Fruit fly (Drosophila melanogaster) whole organism, embryonic: Measurements from ENCODE around the gene Jhbp2.

Experiments used
- BEAF-32 ChIP-seq: fragments of 200-800 bp; sonication (Bioruptor generic); optimal IDR thresholded peaks from 3 replicates; lab custom pipeline; 2017; ENCODE audit warnings: missing biosample characterization, missing genetic modification characterization, mild to moderate bottlenecking, moderate library complexity, missing genetic modification reagents
- Bgb ChIP-seq: fragments of 200-800 bp; sonication (Bioruptor generic); IDR thresholded peaks from 2 replicates; pipeline ENCODE4 v1.3.6; 2022; ENCODE audit warnings: missing biosample characterization, missing genetic modification characterization; ENCODE audit not compliant: partially characterized antibody
- Bteb2 ChIP-seq: fragments of 200-800 bp; sonication (Bioruptor generic); optimal IDR thresholded peaks from 2 replicates; lab custom pipeline; 2016; ENCODE audit warnings: missing biosample characterization, missing genetic modification characterization
- CG11560 ChIP-seq: fragments of 200-800 bp; sonication (Bioruptor generic); IDR thresholded peaks from 3 replicates; pipeline ENCODE4 v1.3.6; 2022; ENCODE audit warnings: missing biosample characterization, missing genetic modification characterization
- CG11695 ChIP-seq: fragments of 200-800 bp; sonication (Bioruptor generic); IDR thresholded peaks from 3 replicates; pipeline ENCODE4 v1.3.6; 2022; ENCODE audit warnings: missing biosample characterization, missing genetic modification characterization
- CG12155 ChIP-seq: fragments of 200-800 bp; sonication (Bioruptor generic); optimal IDR thresholded peaks from 3 replicates; lab custom pipeline; 2016; ENCODE audit warnings: missing biosample characterization, missing genetic modification characterization
- CG12219 ChIP-seq: fragments of 200-800 bp; sonication (Bioruptor generic); optimal IDR thresholded peaks from 3 replicates; lab custom pipeline; 2018; ENCODE audit warnings: missing biosample characterization, mild to moderate bottlenecking, missing genetic modification characterization
- CG12299 ChIP-seq: fragments of 200-800 bp; sonication (Bioruptor generic); optimal IDR thresholded peaks from 2 replicates; lab custom pipeline; 2018; ENCODE audit warnings: missing biosample characterization, mild to moderate bottlenecking, missing genetic modification characterization
- CG13296 ChIP-seq: fragments of 200-800 bp; sonication (Bioruptor generic); optimal IDR thresholded peaks from 3 replicates; lab custom pipeline; 2018; ENCODE audit warnings: missing biosample characterization, mild to moderate bottlenecking, missing genetic modification characterization
- CG14014 ChIP-seq: fragments of 200-800 bp; sonication (Bioruptor generic); IDR thresholded peaks from 2 replicates; pipeline ENCODE4 v1.3.6; 2022; ENCODE audit warnings: missing biosample characterization, missing genetic modification characterization
- CG15479 ChIP-seq: fragments of 200-800 bp; sonication (Bioruptor generic); optimal IDR thresholded peaks from 3 replicates; lab custom pipeline; 2019; ENCODE audit warnings: missing biosample characterization, mild to moderate bottlenecking, missing genetic modification characterization, moderate library complexity
- CG15696 ChIP-seq: fragments of 200-800 bp; sonication (Bioruptor generic); optimal IDR thresholded peaks from 2 replicates; lab custom pipeline; 2019; ENCODE audit warnings: missing biosample characterization, mild to moderate bottlenecking, missing genetic modification characterization, moderate library complexity
- CG1603 ChIP-seq: fragments of 200-800 bp; sonication (Bioruptor generic); optimal IDR thresholded peaks from 2 replicates; lab custom pipeline; 2019; ENCODE audit warnings: missing biosample characterization, mild to moderate bottlenecking, missing genetic modification characterization, moderate library complexity
- CG18476 ChIP-seq: fragments of 200-800 bp; sonication (Bioruptor generic); optimal IDR thresholded peaks from 2 replicates; lab custom pipeline; 2016; ENCODE audit warnings: missing biosample characterization, mild to moderate bottlenecking, missing genetic modification characterization
- CG2199 ChIP-seq: fragments of 200-800 bp; sonication (Bioruptor generic); IDR thresholded peaks from 3 replicates; pipeline ENCODE4 v1.3.6; 2022; ENCODE audit warnings: missing biosample characterization, missing genetic modification characterization
- CG2875 ChIP-seq: fragments of 200-800 bp; sonication (Bioruptor generic); optimal IDR thresholded peaks from 2 replicates; lab custom pipeline; 2017; ENCODE audit warnings: missing biosample characterization, mild to moderate bottlenecking, missing genetic modification characterization, missing genetic modification reagents
- CG32767 ChIP-seq: fragments of 200-800 bp; sonication (Bioruptor generic); IDR thresholded peaks from 2 replicates; pipeline ENCODE4 v1.3.6; 2022; ENCODE audit warnings: missing biosample characterization, missing genetic modification characterization
- CG3281 ChIP-seq: fragments of 200-800 bp; sonication (Bioruptor generic); optimal IDR thresholded peaks from 3 replicates; lab custom pipeline; 2017; ENCODE audit warnings: missing biosample characterization, mild to moderate bottlenecking, missing genetic modification characterization
- CG6689 ChIP-seq: fragments of 200-800 bp; sonication (Bioruptor generic); IDR thresholded peaks from 2 replicates; pipeline ENCODE4 v1.3.6; 2022; ENCODE audit warnings: missing biosample characterization, missing genetic modification characterization
- CG6765 ChIP-seq: fragments of 200-800 bp; sonication (Bioruptor generic); optimal IDR thresholded peaks from 3 replicates; lab custom pipeline; 2017; ENCODE audit warnings: missing biosample characterization, mild to moderate bottlenecking, missing genetic modification characterization
- CG7928 ChIP-seq: fragments of 200-800 bp; sonication (Bioruptor generic); optimal IDR thresholded peaks from 2 replicates; lab custom pipeline; 2017; ENCODE audit warnings: missing biosample characterization, mild to moderate bottlenecking, missing genetic modification characterization
- D19B ChIP-seq: fragments of 200-800 bp; sonication (Bioruptor generic); optimal IDR thresholded peaks from 2 replicates; lab custom pipeline; 2017; ENCODE audit warnings: missing biosample characterization, mild to moderate bottlenecking, missing genetic modification characterization
- Dek ChIP-seq: fragments of 200-800 bp; sonication (Bioruptor generic); optimal IDR thresholded peaks from 3 replicates; lab custom pipeline; 2019; ENCODE audit warnings: missing biosample characterization, mild to moderate bottlenecking, missing genetic modification characterization, moderate library complexity
- H2.0 ChIP-seq: fragments of 200-800 bp; sonication (Bioruptor generic); IDR thresholded peaks from 2 replicates; pipeline ENCODE4 v1.3.6; 2022; ENCODE audit warnings: missing biosample characterization, missing genetic modification characterization
- Hr3 ChIP-seq: fragments of 200-800 bp; sonication (Bioruptor generic); optimal IDR thresholded peaks from 3 replicates; lab custom pipeline; 2016; ENCODE audit warnings: missing biosample characterization, missing genetic modification characterization
- Hr51 ChIP-seq, 2 experiments: fragments of 200-800 bp; sonication (Bioruptor generic); optimal IDR thresholded peaks; 2 replicates in 1 of 2; 3 replicates in 1 of 2; lab custom pipeline; 2016 to 2018; ENCODE audit warnings: missing biosample characterization in 2 of 2, missing genetic modification characterization in 2 of 2, mild to moderate bottlenecking in 1 of 2, moderate library complexity in 1 of 2
- Meics ChIP-seq: fragments of 200-800 bp; sonication (Bioruptor generic); optimal IDR thresholded peaks from 2 replicates; lab custom pipeline; 2017; ENCODE audit warnings: missing biosample characterization, mild to moderate bottlenecking, missing genetic modification characterization
- Mes4 ChIP-seq: fragments of 200-800 bp; sonication (Bioruptor generic); optimal IDR thresholded peaks from 2 replicates; lab custom pipeline; 2016; ENCODE audit warnings: missing biosample characterization, missing genetic modification characterization
- NC2α ChIP-seq: fragments of 200-800 bp; sonication (Bioruptor generic); optimal IDR thresholded peaks from 2 replicates; lab custom pipeline; 2016; ENCODE audit warnings: missing biosample characterization, missing genetic modification characterization
- NC2β ChIP-seq: fragments of 200-800 bp; sonication (Bioruptor generic); optimal IDR thresholded peaks from 2 replicates; lab custom pipeline; 2016; ENCODE audit warnings: missing biosample characterization, missing genetic modification characterization
- Ravus ChIP-seq: fragments of 200-800 bp; sonication (Bioruptor generic); IDR thresholded peaks from 2 replicates; pipeline ENCODE4 v1.3.6; 2022; ENCODE audit warnings: missing biosample characterization, missing genetic modification characterization
- Side ChIP-seq: fragments of 200-800 bp; sonication (Bioruptor generic); optimal IDR thresholded peaks from 2 replicates; lab custom pipeline; 2016; ENCODE audit warnings: missing biosample characterization, missing genetic modification characterization
- bowl ChIP-seq: fragments of 200-800 bp; sonication (Bioruptor generic); IDR thresholded peaks from 2 replicates; pipeline ENCODE4 v1.3.6; 2022; ENCODE audit warnings: missing biosample characterization, missing genetic modification characterization
- cas ChIP-seq: fragments of 200-800 bp; sonication (Bioruptor generic); IDR thresholded peaks from 2 replicates; pipeline ENCODE4 v1.3.6; 2022; ENCODE audit warnings: missing biosample characterization, missing genetic modification characterization
- chinmo ChIP-seq: fragments of 200-800 bp; sonication (Bioruptor generic); IDR thresholded peaks from 4 replicates; pipeline ENCODE4 v1.3.6; 2022; ENCODE audit warnings: missing biosample characterization, missing genetic modification characterization; ENCODE audit not compliant: partially characterized antibody
- croc ChIP-seq: fragments of 200-800 bp; sonication (Bioruptor generic); conservative IDR thresholded peaks from 3 replicates; pipeline ENCODE4 v1.3.6; 2022; ENCODE audit warnings: missing biosample characterization, missing genetic modification characterization
- exex ChIP-seq: fragments of 200-800 bp; sonication (Bioruptor generic); optimal IDR thresholded peaks from 4 replicates; lab custom pipeline; 2018; ENCODE audit warnings: missing biosample characterization, mild to moderate bottlenecking, missing genetic modification characterization, moderate library complexity
- gsb ChIP-seq: fragments of 200-800 bp; sonication (Bioruptor generic); IDR thresholded peaks from 2 replicates; pipeline ENCODE4 v1.3.6; 2022; ENCODE audit warnings: missing biosample characterization, missing genetic modification characterization
- hb ChIP-seq: fragments of 200-800 bp; sonication (Bioruptor generic); IDR thresholded peaks from 3 replicates; pipeline ENCODE4 v1.3.6; 2022; ENCODE audit warnings: missing biosample characterization, missing genetic modification characterization; ENCODE audit not compliant: partially characterized antibody
- jing ChIP-seq: fragments of 200-800 bp; sonication (Bioruptor generic); optimal IDR thresholded peaks from 2 replicates; lab custom pipeline; 2018; ENCODE audit warnings: missing biosample characterization, mild to moderate bottlenecking, missing genetic modification characterization
- klu ChIP-seq: fragments of 200-800 bp; sonication (Bioruptor generic); IDR thresholded peaks from 2 replicates; pipeline ENCODE4 v1.3.6; 2022; ENCODE audit warnings: missing biosample characterization, missing genetic modification characterization
- knrl ChIP-seq: fragments of 200-800 bp; sonication (Bioruptor generic); IDR thresholded peaks from 3 replicates; pipeline ENCODE4 v1.3.6; 2022; ENCODE audit warnings: missing biosample characterization, missing genetic modification characterization; ENCODE audit not compliant: partially characterized antibody
- mam ChIP-seq: fragments of 200-800 bp; sonication (Bioruptor generic); optimal IDR thresholded peaks from 3 replicates; lab custom pipeline; 2016; ENCODE audit warnings: missing biosample characterization, missing genetic modification characterization
- otp ChIP-seq: fragments of 200-800 bp; sonication (Bioruptor generic); IDR thresholded peaks from 3 replicates; pipeline ENCODE4, ENCODE4 v1.3.6; 2022; ENCODE audit warnings: missing biosample characterization, missing genetic modification characterization
- psq ChIP-seq: fragments of 200-800 bp; sonication (Bioruptor generic); optimal IDR thresholded peaks from 2 replicates; lab custom pipeline; 2017; ENCODE audit warnings: missing biosample characterization, missing genetic modification characterization
- tin ChIP-seq: fragments of 200-800 bp; sonication (Bioruptor generic); optimal IDR thresholded peaks from 3 replicates; lab custom pipeline; 2016; ENCODE audit warnings: missing biosample characterization, missing genetic modification characterization
- trh ChIP-seq: fragments of 200-800 bp; sonication (Bioruptor generic); optimal IDR thresholded peaks from 2 replicates; lab custom pipeline; 2016; ENCODE audit warnings: missing biosample characterization, missing genetic modification characterization
- ttk ChIP-seq: fragments of 200-800 bp; sonication (Bioruptor generic); IDR thresholded peaks from 2 replicates; pipeline ENCODE4 v2.1.2; 2022; ENCODE audit warnings: missing biosample characterization, missing genetic modification characterization
- vvl ChIP-seq: fragments of 200-800 bp; sonication (Bioruptor generic); IDR thresholded peaks from 2 replicates; pipeline ENCODE4 v1.3.6; 2022; ENCODE audit warnings: missing biosample characterization, missing genetic modification characterization
- wor ChIP-seq: fragments of 200-800 bp; sonication (Bioruptor generic); IDR thresholded peaks from 2 replicates; pipeline ENCODE4 v1.3.6; 2022; ENCODE audit warnings: missing biosample characterization, missing genetic modification characterization
- z ChIP-seq: fragments of 200-800 bp; sonication (Bioruptor generic); IDR thresholded peaks from 3 replicates; pipeline ENCODE4 v1.3.6; 2022; ENCODE audit warnings: missing biosample characterization, missing genetic modification characterization

The Jhbp2 gene

dm6 chr3R:4910365-4910810, 50.8 kb downstream of the Jhbp2 start, which contains the start of gene Cdep (continued):
- peak; percentile 95 for TF ChIP-seq knrl
- no peak for TF ChIP-seq Ravus (GFP tag; lab: Robert Waterston, UW)
- peak; percentile 56 for TF ChIP-seq CG1603 (tag; lab: Kevin White, UChicago)
- no peak for TF ChIP-seq NC2α (GFP tag; lab: Kevin White, UChicago)
- TF ChIP-seq z (GFP tag; lab: Robert Waterston, UW), result no peak
- TF ChIP-seq CG2199 (GFP tag; lab: Robert Waterston, UW), result peak; percentile 90; the same call in 2 of the 3 replicates
- TF ChIP-seq exex (tag; lab: Kevin White, UChicago), result peak; percentile 3
- TF ChIP-seq chinmo, result peak; percentile 93
- TF ChIP-seq BEAF-32 (GFP tag; lab: Kevin White, UChicago), result peak; percentile 91
- no peak for TF ChIP-seq klu (GFP tag; lab: Robert Waterston, UW)
- 0 out of 3 replicates have a peak, but pooled peaks have one; percentile 31 for TF ChIP-seq otp
- no peak for TF ChIP-seq wor (GFP tag; lab: Robert Waterston, UW)
- peak; percentile 6 for TF ChIP-seq NC2β (GFP tag; lab: Kevin White, UChicago)
- no peak for TF ChIP-seq CG15696 (tag; lab: Kevin White, UChicago)
- TF ChIP-seq Mes4, result no peak
- TF ChIP-seq CG18476 (GFP tag; lab: Kevin White, UChicago), result peak; percentile 53
- TF ChIP-seq CG13296 (GFP tag; lab: Kevin White, UChicago), result peak; percentile 63
- TF ChIP-seq Dek, result peak; percentile 40
- TF ChIP-seq CG6765 (GFP tag; lab: Kevin White, UChicago), result peak; percentile 60
- peak; percentile 3 for TF ChIP-seq mam
- no peak for TF ChIP-seq D19B (GFP tag; lab: Kevin White, UChicago)
- no peak for TF ChIP-seq CG15479
- peak; percentile 51 for TF ChIP-seq Side (GFP tag; lab: Kevin White, UChicago)
- TF ChIP-seq psq, result no peak
- TF ChIP-seq Bgb (GFP tag; lab: Robert Waterston, UW), result peak; percentile 95
- TF ChIP-seq CG12299 (tag; lab: Kevin White, UChicago), result peak; percentile 59
- no peak for TF ChIP-seq bowl (GFP tag; lab: Robert Waterston, UW)
- TF ChIP-seq trh (GFP tag; lab: Kevin White, UChicago), result no peak
- no peak for TF ChIP-seq croc (GFP tag; lab: Robert Waterston, UW)
- no peak for TF ChIP-seq CG11695 (GFP tag; lab: Robert Waterston, UW)
- peak; percentile 94 for TF ChIP-seq CG7928 (GFP tag; lab: Kevin White, UChicago)
- peak; percentile 58 for TF ChIP-seq CG3281
- no peak for TF ChIP-seq CG11560 (tag; lab: Robert Waterston, UW)
- no peak; the same call in 1 of the 2 replicates for TF ChIP-seq CG14014
- peak in 1 of 2 experiments; percentile 45 for TF ChIP-seq Hr51 (GFP tag; optimal IDR thresholded peaks at IDR 0.05; lab: Kevin White, UChicago)
- peak; percentile 42; the same call in 1 of the 2 replicates for TF ChIP-seq CG32767 (GFP tag; lab: Robert Waterston, UW)
- peak; percentile 95 for TF ChIP-seq hb
- peak; percentile 41 for TF ChIP-seq tin (GFP tag; lab: Kevin White, UChicago)
- TF ChIP-seq ttk (GFP tag; lab: Robert Waterston, UW), result no peak
- TF ChIP-seq Bteb2 (GFP tag; lab: Kevin White, UChicago), result no peak
- peak; percentile 43; the same call in 1 of the 2 replicates for TF ChIP-seq cas (GFP tag; lab: Robert Waterston, UW)
- no peak for TF ChIP-seq CG2875 (GFP tag; lab: Kevin White, UChicago)
- TF ChIP-seq CG12219 (GFP tag; lab: Kevin White, UChicago), result no peak
- no peak for TF ChIP-seq jing (GFP tag; lab: Kevin White, UChicago)
- no peak for TF ChIP-seq gsb
- TF ChIP-seq CG12155 (GFP tag; lab: Kevin White, UChicago), result peak; percentile 7
- TF ChIP-seq CG6689 (GFP tag; lab: Robert Waterston, UW), result no peak
- TF ChIP-seq Hr3 (GFP tag; lab: Kevin White, UChicago), result peak; percentile 7
- peak; percentile 60 for TF ChIP-seq vvl (GFP tag; lab: Robert Waterston, UW)
- TF ChIP-seq Meics (GFP tag; lab: Kevin White, UChicago), result peak; percentile 51
- TF ChIP-seq H2.0, result peak; percentile 32; the same call in 1 of the 2 replicates
